Worm (Caenorhabditis elegans) whole organism, late embryonic: ENCODE results near the gene dmsr-8.

Experiments used
- dmd-4 ChIP-seq: sonication (generic microtip); optimal IDR thresholded peaks from 2 replicates; lab custom pipeline; 2016; ENCODE audit warnings: borderline replicate concordance, missing genetic modification characterization, missing compliant biosample characterization
- dve-1 ChIP-seq: sonication (generic microtip); optimal IDR thresholded peaks from 2 replicates; lab custom pipeline; 2017; ENCODE audit warnings: antibody characterized with exemption, mild to moderate bottlenecking, missing genetic modification characterization, missing compliant biosample characterization
- hlh-15 ChIP-seq: sonication (generic microtip); optimal IDR thresholded peaks from 2 replicates; lab custom pipeline; 2016; ENCODE audit warnings: missing genetic modification characterization, missing compliant biosample characterization
- hlh-6 ChIP-seq: sonication (generic microtip); optimal IDR thresholded peaks from 2 replicates; lab custom pipeline; 2016; ENCODE audit warnings: missing genotype, missing genetic modification characterization, missing compliant biosample characterization
- nhr-11 ChIP-seq: fragments of 150-350 bp; optimal IDR thresholded peaks from 2 replicates; lab custom pipeline; 2014; ENCODE audit warnings: missing biosample characterization, missing genetic modification characterization
- odd-2 ChIP-seq: sonication (generic microtip); optimal IDR thresholded peaks from 2 replicates; lab custom pipeline; 2017; ENCODE audit warnings: antibody characterized with exemption, mild to moderate bottlenecking, missing genetic modification characterization, missing compliant biosample characterization

ce11 chrV:10561632-10562031, 47.5 kb upstream of the dmsr-8 start:
- TF ChIP-seq nhr-11 (tag; lab: Kevin White, UChicago) (no peak), odd-2 (no peak), hlh-6 (tag; lab: Kevin White, UChicago) (no peak), dve-1 (tag; lab: Kevin White, UChicago) (no peak), dmd-4 (tag; lab: Kevin White, UChicago) (no peak), hlh-15 (no peak)
